Worm (Caenorhabditis elegans) whole organism, L4/young adult: ENCODE results near the gene pink-1.

ENCODE experiments used
- W03F9.2 ChIP-seq: fragments of 150-350 bp; optimal IDR thresholded peaks from 2 replicates; lab custom pipeline; 2014; ENCODE audit warnings: missing biosample characterization, missing genetic modification characterization
- dao-5 ChIP-seq: sonication (generic microtip); optimal IDR thresholded peaks from 2 replicates; lab custom pipeline; 2016; ENCODE audit warnings: missing genotype, missing genetic modification characterization, moderate library complexity, missing compliant biosample characterization
- him-1 ChIP-seq: sonication (generic microtip); optimal IDR thresholded peaks from 2 replicates; lab custom pipeline; 2016; ENCODE audit warnings: missing genotype, missing genetic modification reagents, missing genetic modification characterization, missing compliant biosample characterization

The pink-1 gene

DNA sequence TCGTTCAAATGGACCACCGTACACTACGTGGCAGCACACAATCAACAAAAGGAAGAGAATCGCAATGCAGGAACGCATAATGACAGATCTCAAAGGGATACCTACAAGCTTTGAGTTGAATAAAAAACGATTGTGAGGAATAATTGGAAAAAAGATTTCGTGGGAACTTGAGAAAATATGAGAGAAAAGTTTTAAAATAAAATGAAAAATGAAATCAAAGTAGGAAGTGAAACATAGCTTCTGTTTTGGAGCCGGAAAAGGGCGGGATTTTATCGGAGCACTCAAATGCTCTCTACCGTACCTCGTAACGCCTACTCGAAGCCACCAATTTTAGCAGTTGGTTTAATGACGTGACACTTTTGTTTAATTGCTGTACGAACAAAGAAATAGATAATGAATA, 50.7 kb downstream of the pink-1 start, which contains the start of gene F09E5.14:
F09E5.14 (minus strand) TSS at position 101 of the 400 bp plus-strand sequence.
- TF ChIP-seq him-1 (tag; lab: Kevin White, UChicago) (no peak), dao-5 (tag; lab: Kevin White, UChicago) (no peak), W03F9.2 (tag; lab: Kevin White, UChicago) (no peak)
